Fruit fly (Drosophila melanogaster): ENCODE results near the gene Sptr.

dm6 chrX:8470588-8470987 lies 6.3 kb upstream of the Sptr start, which contains the start of gene Cp7Fa:
- TF ChIP-seq CG6854 (GFP tag; optimal IDR thresholded peaks at IDR 0.05): no peak
- no peak for TF ChIP-seq Hr38 (GFP tag; optimal IDR thresholded peaks at IDR 0.05)
- TF ChIP-seq eg (GFP tag; IDR thresholded peaks at IDR 0.05): no peak
- TF ChIP-seq acj6 (GFP tag; optimal IDR thresholded peaks at IDR 0.05): no peak
- TF ChIP-seq dsx (GFP tag; optimal IDR thresholded peaks at IDR 0.05; ENCODE audit: poor library complexity, severe bottlenecking): no peak
- TF ChIP-seq CG15336 (GFP tag; IDR thresholded peaks at IDR 0.05): no peak
- no peak for TF ChIP-seq svp (GFP tag)
- no peak for TF ChIP-seq Eip78C (GFP tag)
- no peak for TF ChIP-seq CG11294 (GFP tag; IDR thresholded peaks at IDR 0.05)
- TF ChIP-seq Lpt (GFP tag; optimal IDR thresholded peaks at IDR 0.05): no peak
- TF ChIP-seq topi (GFP tag; optimal IDR thresholded peaks at IDR 0.05): no peak

Data from whole organism, prepupa.